Worm (Caenorhabditis elegans): ENCODE results near the gene npp-19.

ce11 chrII:10783201-10783962, 14.9 kb downstream of the npp-19 start, which contains the start of gene ect-2:
- TF ChIP-seq snpc-4 (GFP tag; optimal IDR thresholded peaks at IDR 0.05) (no peak), snpc-4 (tag; optimal IDR thresholded peaks at IDR 0.05) (no peak), nfya-2 (GFP tag; IDR thresholded peaks at IDR 0.05) (no peak), let-526 (GFP tag; IDR thresholded peaks at IDR 0.05) (no peak), B0035.1 (tag; optimal IDR thresholded peaks at IDR 0.05) (no peak), snpc-3.4 (tag; optimal IDR thresholded peaks at IDR 0.05) (no peak), rec-8 (tag; optimal IDR thresholded peaks at IDR 0.05) (no peak), madf-3 (GFP tag; IDR thresholded peaks at IDR 0.05) (no peak), hrde-1 (tag; optimal IDR thresholded peaks at IDR 0.05; ENCODE audit: borderline replicate concordance) (no peak), madf-6 (GFP tag; IDR thresholded peaks at IDR 0.05) (peak; percentile 92)

Measured in whole organism, young adult.